Fruit fly (Drosophila melanogaster): ENCODE measurements around the gene Sgs3.

Gene Sgs3

DNA sequence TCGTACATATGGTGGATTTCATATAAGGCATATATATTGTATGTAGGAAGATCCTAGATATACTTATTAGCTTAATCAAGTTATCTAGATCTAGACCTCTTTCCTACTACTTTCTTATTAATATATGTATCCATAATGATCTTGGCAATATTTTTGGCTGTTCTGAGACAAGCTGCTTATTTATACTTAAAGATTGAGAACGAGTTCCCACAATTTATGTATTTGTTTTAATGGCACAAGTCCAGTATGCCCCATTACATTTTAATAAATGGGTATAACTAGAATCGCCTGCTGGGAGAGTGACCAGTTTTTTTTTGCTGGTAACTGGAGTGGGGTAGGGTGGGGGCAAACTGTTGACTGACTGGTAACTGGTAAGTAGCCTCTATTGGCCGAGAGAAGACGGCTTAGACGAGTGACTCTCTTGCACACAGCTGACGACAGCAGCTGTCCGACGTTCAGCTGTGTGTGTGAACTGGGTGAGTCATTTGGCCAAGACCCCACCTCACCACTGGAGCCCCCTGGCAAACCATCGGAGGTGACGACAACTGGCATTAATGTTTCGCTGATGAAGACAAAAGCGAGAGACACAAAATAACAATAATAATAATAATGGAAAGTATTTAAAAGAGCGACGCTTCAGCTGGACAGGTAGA is 24.9 kb downstream of the Sgs3 start:
- TF ChIP-seq CG1024 (GFP tag; IDR thresholded peaks at IDR 0.05), result no peak
- no peak for TF ChIP-seq CG12104 (GFP tag; optimal IDR thresholded peaks at IDR 0.05)
- no peak for TF ChIP-seq vnd (GFP tag; IDR thresholded peaks at IDR 0.05; ENCODE audit: partially characterized antibody)
- no peak for TF ChIP-seq Bgb (GFP tag; IDR thresholded peaks at IDR 0.05; ENCODE audit: partially characterized antibody)
- no peak for TF ChIP-seq CG18011 (GFP tag; optimal IDR thresholded peaks at IDR 0.05)
- TF ChIP-seq CG11085 (GFP tag; IDR thresholded peaks at IDR 0.05), result no peak
- TF ChIP-seq CG9932 (GFP tag; IDR thresholded peaks at IDR 0.05), result peak; percentile 10; the same call in 1 of the 2 replicates
- TF ChIP-seq CG6683 (GFP tag; optimal IDR thresholded peaks at IDR 0.05), result no peak
- TF ChIP-seq CG7372 (GFP tag; IDR thresholded peaks at IDR 0.05), result no peak
- TF ChIP-seq kay (GFP tag; optimal IDR thresholded peaks at IDR 0.05), result peak; percentile 79
- TF ChIP-seq pfk (GFP tag; optimal IDR thresholded peaks at IDR 0.05), result no peak
- TF ChIP-seq otp (GFP tag; IDR thresholded peaks at IDR 0.05), result no peak
- no peak for TF ChIP-seq so (GFP tag; IDR thresholded peaks at IDR 0.05)
- 0 out of 4 replicates have a peak, but pooled peaks have one; percentile 75 for TF ChIP-seq chinmo (GFP tag; IDR thresholded peaks at IDR 0.05; ENCODE audit: partially characterized antibody)
- TF ChIP-seq tup (GFP tag; optimal IDR thresholded peaks at IDR 0.05), result no peak
- no peak for TF ChIP-seq Optix (GFP tag; IDR thresholded peaks at IDR 0.05)
- TF ChIP-seq CG10543 (GFP tag; optimal IDR thresholded peaks at IDR 0.05), result peak; percentile 15
- no peak for TF ChIP-seq stc (GFP tag; IDR thresholded peaks at IDR 0.05)
- peak; percentile 33 for TF ChIP-seq CG2120 (GFP tag; optimal IDR thresholded peaks at IDR 0.05)
- peak; percentile 25; the same call in 1 of the 2 replicates for TF ChIP-seq CG14014 (GFP tag; IDR thresholded peaks at IDR 0.05)
- TF ChIP-seq CG14667 (GFP tag; IDR thresholded peaks at IDR 0.05), result no peak
- TF ChIP-seq BEAF-32 (GFP tag; optimal IDR thresholded peaks at IDR 0.05), result no peak
- TF ChIP-seq CG3163 (GFP tag; optimal IDR thresholded peaks at IDR 0.05), result no peak
- TF ChIP-seq CG4328 (GFP tag; optimal IDR thresholded peaks at IDR 0.05), result no peak
- 0 out of 2 replicates have a peak, but pooled peaks have one; percentile 9 for TF ChIP-seq CG32532 (GFP tag; IDR thresholded peaks at IDR 0.05)
- no peak for TF ChIP-seq Atf-2 (GFP tag; optimal IDR thresholded peaks at IDR 0.05)
- no peak for TF ChIP-seq pho (GFP tag; optimal IDR thresholded peaks at IDR 0.05)
- TF ChIP-seq CG8924 (tag; optimal IDR thresholded peaks at IDR 0.05), result no peak
- TF ChIP-seq ci (GFP tag; IDR thresholded peaks at IDR 0.05), result peak; percentile 55; the same call in 2 of the 3 replicates
- TF ChIP-seq zen2 (GFP tag; IDR thresholded peaks at IDR 0.05; ENCODE audit: partially characterized antibody), result no peak
- no peak for TF ChIP-seq ro (GFP tag; IDR thresholded peaks at IDR 0.05)
- TF ChIP-seq CG6791 (GFP tag; IDR thresholded peaks at IDR 0.05; ENCODE audit: partially characterized antibody), result 0 out of 3 replicates have a peak, but pooled peaks have one; percentile 8
- TF ChIP-seq CG31388 (GFP tag; optimal IDR thresholded peaks at IDR 0.05), result no peak
- no peak for TF ChIP-seq chn (GFP tag; optimal IDR thresholded peaks at IDR 0.05)
- peak; percentile 23 for TF ChIP-seq oc (tag; optimal IDR thresholded peaks at IDR 0.05)
- TF ChIP-seq pnt (GFP tag; optimal IDR thresholded peaks at IDR 0.05), result no peak
- TF ChIP-seq C15 (GFP tag; IDR thresholded peaks at IDR 0.05), result no peak
- TF ChIP-seq sd (tag; optimal IDR thresholded peaks at IDR 0.05), result no peak
- TF ChIP-seq Mes4 (GFP tag; optimal IDR thresholded peaks at IDR 0.05), result no peak
- no peak for TF ChIP-seq wdn (GFP tag; IDR thresholded peaks at IDR 0.05)
- TF ChIP-seq ftz-f1 (GFP tag; optimal IDR thresholded peaks at IDR 0.05), result no peak
- TF ChIP-seq CG1603 (tag; optimal IDR thresholded peaks at IDR 0.05), result no peak
- no peak for TF ChIP-seq NK7.1 (GFP tag; optimal IDR thresholded peaks at IDR 0.05)
- TF ChIP-seq Blimp-1 (GFP tag; optimal IDR thresholded peaks at IDR 0.05), result peak; percentile 0
- peak; percentile 15 for TF ChIP-seq gem (tag; optimal IDR thresholded peaks at IDR 0.05)
- no peak for TF ChIP-seq Hr78 (GFP tag; optimal IDR thresholded peaks at IDR 0.05)
- TF ChIP-seq CG16779 (GFP tag; IDR thresholded peaks at IDR 0.05), result no peak
- TF ChIP-seq dimm (GFP tag; IDR thresholded peaks at IDR 0.05), result no peak
- TF ChIP-seq fru (optimal IDR thresholded peaks at IDR 0.05), result no peak
- no peak for TF ChIP-seq Jarid2 (GFP tag; optimal IDR thresholded peaks at IDR 0.05)

Data from whole organism, embryonic.